Worm (Caenorhabditis elegans) whole organism, late embryonic: Measurements from ENCODE around the gene F09C6.11.

Experiments used
- ama-1 ChIP-seq: fragments of 150-350 bp; optimal IDR thresholded peaks from 2 replicates; lab custom pipeline; 2014
- ceh-19 ChIP-seq: fragments of 200-800 bp; sonication (Bioruptor generic); optimal IDR thresholded peaks from 2 replicates; lab custom pipeline; 2018; ENCODE audit warnings: mild to moderate bottlenecking, missing genetic modification characterization, missing compliant biosample characterization
- ceh-6 ChIP-seq: fragments of 200-800 bp; sonication (Bioruptor generic); optimal IDR thresholded peaks from 2 replicates; lab custom pipeline; 2018; ENCODE audit warnings: mild to moderate bottlenecking, missing genetic modification characterization, missing compliant biosample characterization
- tbx-2 ChIP-seq: sonication (generic microtip); optimal IDR thresholded peaks from 2 replicates; lab custom pipeline; 2016; ENCODE audit warnings: missing genetic modification characterization, missing compliant biosample characterization

- TF ChIP-seq ama-1 (no peak), ceh-6 (GFP tag; lab: Kevin White, UChicago) (no peak), tbx-2 (no peak), ceh-19 (GFP tag; lab: Kevin White, UChicago) (no peak)
These were observed 20.6 kb upstream of the F09C6.11 start, which contains the start of gene srd-68 for ce11 chrV:16902726-16903125.
